Fruit fly (Drosophila melanogaster) whole organism, embryonic: ENCODE measurements around the gene Cip4.
A peak's percentile ranks its signal among the peaks of the same experiment; 100 is the strongest.

Experiments
- Adf1 ChIP-seq: fragments of 200-800 bp; sonication (Bioruptor generic); IDR thresholded peaks from 2 replicates; pipeline ENCODE4 v1.3.6; 2022; ENCODE audit warnings: missing biosample characterization, missing genetic modification characterization
- CG10267 ChIP-seq: fragments of 200-800 bp; sonication (Bioruptor generic); optimal IDR thresholded peaks from 2 replicates; lab custom pipeline; 2018; ENCODE audit warnings: missing biosample characterization, mild to moderate bottlenecking, missing genetic modification characterization, moderate library complexity
- CG10431 ChIP-seq: fragments of 200-800 bp; sonication (Bioruptor generic); optimal IDR thresholded peaks from 3 replicates; lab custom pipeline; 2018; ENCODE audit warnings: missing biosample characterization, mild to moderate bottlenecking, missing genetic modification characterization
- CG11398 ChIP-seq: fragments of 200-800 bp; sonication (Bioruptor generic); optimal IDR thresholded peaks from 2 replicates; lab custom pipeline; 2016; ENCODE audit warnings: missing biosample characterization, missing genetic modification characterization
- CG11504 ChIP-seq: fragments of 200-800 bp; sonication (Bioruptor generic); optimal IDR thresholded peaks from 3 replicates; lab custom pipeline; 2019; ENCODE audit warnings: missing biosample characterization, mild to moderate bottlenecking, missing genetic modification characterization, moderate library complexity
- CG13624 ChIP-seq: fragments of 200-800 bp; sonication (Bioruptor generic); optimal IDR thresholded peaks from 2 replicates; lab custom pipeline; 2016; ENCODE audit warnings: missing biosample characterization, missing genetic modification characterization
- CG13894 ChIP-seq: fragments of 200-800 bp; sonication (Bioruptor generic); optimal IDR thresholded peaks from 3 replicates; lab custom pipeline; 2018; ENCODE audit warnings: missing biosample characterization, mild to moderate bottlenecking, missing genetic modification characterization, moderate library complexity
- CG14710 ChIP-seq: fragments of 200-800 bp; sonication (Bioruptor generic); optimal IDR thresholded peaks from 3 replicates; lab custom pipeline; 2019; ENCODE audit warnings: missing biosample characterization, mild to moderate bottlenecking, missing genetic modification characterization, moderate library complexity
- CG15269 ChIP-seq: fragments of 200-800 bp; sonication (Bioruptor generic); optimal IDR thresholded peaks from 2 replicates; lab custom pipeline; 2018; ENCODE audit warnings: missing biosample characterization, mild to moderate bottlenecking, missing genetic modification characterization, moderate library complexity
- CG17359 ChIP-seq: fragments of 200-800 bp; sonication (Bioruptor generic); optimal IDR thresholded peaks from 3 replicates; lab custom pipeline; 2018; ENCODE audit warnings: missing biosample characterization, mild to moderate bottlenecking, missing genetic modification characterization, moderate library complexity
- CG17912 ChIP-seq: fragments of 200-800 bp; sonication (Bioruptor generic); optimal IDR thresholded peaks from 2 replicates; lab custom pipeline; 2018; ENCODE audit warnings: missing biosample characterization, mild to moderate bottlenecking, missing genetic modification characterization
- CG18262 ChIP-seq: fragments of 200-800 bp; optimal IDR thresholded peaks from 3 replicates; lab custom pipeline; 2019; ENCODE audit warnings: missing biosample characterization, mild to moderate bottlenecking, missing genetic modification characterization, moderate library complexity
- CG18476 ChIP-seq: fragments of 200-800 bp; sonication (Bioruptor generic); optimal IDR thresholded peaks from 2 replicates; lab custom pipeline; 2016; ENCODE audit warnings: missing biosample characterization, mild to moderate bottlenecking, missing genetic modification characterization
- CG2678 ChIP-seq: fragments of 200-800 bp; sonication (Bioruptor generic); optimal IDR thresholded peaks from 3 replicates; lab custom pipeline; 2019; ENCODE audit warnings: missing biosample characterization, mild to moderate bottlenecking, missing genetic modification characterization, moderate library complexity
- CG2712 ChIP-seq: fragments of 200-800 bp; optimal IDR thresholded peaks from 3 replicates; lab custom pipeline; 2019; ENCODE audit warnings: missing biosample characterization, mild to moderate bottlenecking, missing genetic modification characterization, moderate library complexity
- CG3838 ChIP-seq: fragments of 200-800 bp; sonication (Bioruptor generic); optimal IDR thresholded peaks from 3 replicates; lab custom pipeline; 2016; ENCODE audit warnings: missing biosample characterization, missing genetic modification characterization
- CG6254 ChIP-seq: fragments of 200-800 bp; sonication (Bioruptor generic); optimal IDR thresholded peaks from 3 replicates; lab custom pipeline; 2017; ENCODE audit warnings: mild to moderate bottlenecking, missing biosample characterization, missing genetic modification reagents, missing genetic modification characterization
- CG6791 ChIP-seq: fragments of 200-800 bp; sonication (Bioruptor generic); IDR thresholded peaks from 3 replicates; pipeline ENCODE4 v1.3.6; 2022; ENCODE audit warnings: missing biosample characterization, missing genetic modification characterization; ENCODE audit not compliant: partially characterized antibody
- CG7745 ChIP-seq: fragments of 200-800 bp; sonication (Bioruptor generic); optimal IDR thresholded peaks from 2 replicates; lab custom pipeline; 2018; ENCODE audit warnings: missing biosample characterization, mild to moderate bottlenecking, missing genetic modification characterization, moderate library complexity
- CG9817 ChIP-seq: fragments of 200-800 bp; sonication (Bioruptor generic); optimal IDR thresholded peaks from 2 replicates; lab custom pipeline; 2018; ENCODE audit warnings: missing biosample characterization, mild to moderate bottlenecking, missing genetic modification characterization, moderate library complexity
- D ChIP-seq, 2 experiments: fragments of 200-800 bp in 1 of 2; fragments of >200 bp in 1 of 2; sonication (Bioruptor generic) in 1 of 2; optimal IDR thresholded peaks; 2 replicates in 1 of 2; 3 replicates in 1 of 2; lab custom pipeline; 2017; ENCODE audit warnings: mild to moderate bottlenecking in 1 of 2, missing biosample characterization in 1 of 2, missing genetic modification characterization in 1 of 2, missing genetic modification reagents in 1 of 2
- Dbx ChIP-seq: fragments of 200-800 bp; sonication (Bioruptor generic); IDR thresholded peaks from 3 replicates; pipeline ENCODE4 v1.3.6; 2022; ENCODE audit warnings: missing biosample characterization, missing genetic modification characterization
- Deaf1 ChIP-seq: fragments of 200-800 bp; optimal IDR thresholded peaks from 3 replicates; lab custom pipeline; 2019; ENCODE audit warnings: missing biosample characterization, mild to moderate bottlenecking, missing genetic modification characterization, moderate library complexity
- E2f1 ChIP-seq: fragments of 200-800 bp; sonication (Bioruptor generic); IDR thresholded peaks from 2 replicates; pipeline ENCODE4 v1.3.6; 2022; ENCODE audit warnings: missing biosample characterization, missing genetic modification characterization
- Fer1 ChIP-seq: fragments of 200-800 bp; sonication (Bioruptor generic); optimal IDR thresholded peaks from 2 replicates; lab custom pipeline; 2017; ENCODE audit warnings: missing biosample characterization, mild to moderate bottlenecking, missing genetic modification characterization
- Gug ChIP-seq: fragments of 200-800 bp; sonication (Bioruptor generic); IDR thresholded peaks from 4 replicates; pipeline ENCODE4 v1.3.6; 2022; ENCODE audit warnings: missing biosample characterization, missing genetic modification characterization
- HHEX ChIP-seq: fragments of 200-800 bp; sonication (Bioruptor generic); optimal IDR thresholded peaks from 3 replicates; lab custom pipeline; 2017; ENCODE audit warnings: missing biosample characterization, mild to moderate bottlenecking, missing genetic modification characterization, missing genetic modification reagents
- Hr39 ChIP-seq: fragments of >200 bp; optimal IDR thresholded peaks from 2 replicates; lab custom pipeline; 2017
- Lhr ChIP-seq: fragments of 200-800 bp; sonication (Bioruptor generic); optimal IDR thresholded peaks from 3 replicates; lab custom pipeline; 2017; ENCODE audit warnings: mild to moderate bottlenecking, missing biosample characterization, missing genetic modification reagents, missing genetic modification characterization
- Mrtf ChIP-seq: fragments of 200-800 bp; sonication (Bioruptor generic); IDR thresholded peaks from 3 replicates; pipeline ENCODE4 v1.3.6; 2022; ENCODE audit warnings: missing biosample characterization, missing genetic modification characterization
- Myb ChIP-seq: fragments of 200-800 bp; sonication (Bioruptor generic); optimal IDR thresholded peaks from 2 replicates; lab custom pipeline; 2016; ENCODE audit warnings: missing biosample characterization, missing genetic modification characterization
- Nf-YA ChIP-seq: fragments of 200-800 bp; sonication (Bioruptor generic); IDR thresholded peaks from 2 replicates; pipeline ENCODE4 v1.3.6; 2022; ENCODE audit warnings: missing biosample characterization, missing genetic modification characterization
- Spps ChIP-seq: fragments of 200-800 bp; sonication (Bioruptor generic); optimal IDR thresholded peaks from 2 replicates; lab custom pipeline; 2018; ENCODE audit warnings: missing biosample characterization, mild to moderate bottlenecking, missing genetic modification characterization
- Sry-δ ChIP-seq: fragments of 200-800 bp; sonication (Bioruptor generic); optimal IDR thresholded peaks from 2 replicates; lab custom pipeline; 2016; ENCODE audit warnings: missing biosample characterization, missing genetic modification characterization
- Xrp1 ChIP-seq: fragments of 200-800 bp; sonication (Bioruptor generic); IDR thresholded peaks from 2 replicates; pipeline ENCODE4 v1.3.6; 2022; ENCODE audit warnings: missing biosample characterization, missing genetic modification characterization
- al ChIP-seq: fragments of 200-800 bp; sonication (Bioruptor generic); IDR thresholded peaks from 2 replicates; pipeline ENCODE4 v1.3.6; 2022; ENCODE audit warnings: missing biosample characterization, missing genetic modification characterization
- ato ChIP-seq: fragments of 200-800 bp; sonication (Bioruptor generic); IDR thresholded peaks from 2 replicates; pipeline ENCODE4 v1.3.6; 2022; ENCODE audit warnings: missing biosample characterization, missing genetic modification characterization; ENCODE audit not compliant: partially characterized antibody
- croc ChIP-seq: fragments of 200-800 bp; sonication (Bioruptor generic); conservative IDR thresholded peaks from 3 replicates; pipeline ENCODE4 v1.3.6; 2022; ENCODE audit warnings: missing biosample characterization, missing genetic modification characterization
- fru ChIP-seq: fragments of >200 bp; optimal IDR thresholded peaks from 2 replicates; lab custom pipeline; 2017
- ftz-f1 ChIP-seq: fragments of 200-800 bp; sonication (Bioruptor generic); optimal IDR thresholded peaks from 2 replicates; lab custom pipeline; 2016; ENCODE audit warnings: missing biosample characterization, missing genetic modification characterization
- jumu ChIP-seq: fragments of 200-800 bp; sonication (Bioruptor generic); optimal IDR thresholded peaks from 3 replicates; lab custom pipeline; 2016; ENCODE audit warnings: missing biosample characterization, missing genetic modification characterization
- lola ChIP-seq, 3 experiments: fragments of >200 bp in 2 of 3; fragments of 200-800 bp in 1 of 3; sonication (Bioruptor generic) in 1 of 3; optimal IDR thresholded peaks; 2 replicates each; lab custom pipeline; 2017 to 2019; ENCODE audit warnings: missing biosample characterization in 3 of 3, missing genetic modification characterization in 3 of 3, mild to moderate bottlenecking in 1 of 3, moderate library complexity in 1 of 3
- nau ChIP-seq: fragments of 200-800 bp; sonication (Bioruptor generic); optimal IDR thresholded peaks from 3 replicates; lab custom pipeline; 2017; ENCODE audit warnings: missing biosample characterization, mild to moderate bottlenecking, missing genetic modification characterization, missing genetic modification reagents
- onecut ChIP-seq: fragments of 200-800 bp; sonication (Bioruptor generic); IDR thresholded peaks from 2 replicates; pipeline ENCODE4 v1.3.6; 2022; ENCODE audit warnings: missing biosample characterization, missing genetic modification characterization
- org-1 ChIP-seq: fragments of 200-800 bp; sonication (Bioruptor generic); optimal IDR thresholded peaks from 2 replicates; lab custom pipeline; 2017; ENCODE audit warnings: missing biosample characterization, missing genetic modification characterization
- p53 ChIP-seq: fragments of 200-800 bp; sonication (Bioruptor generic); optimal IDR thresholded peaks from 2 replicates; lab custom pipeline; 2016; ENCODE audit warnings: missing biosample characterization, missing genetic modification characterization
- pb ChIP-seq: fragments of 200-800 bp; sonication (Bioruptor generic); optimal IDR thresholded peaks from 3 replicates; lab custom pipeline; 2016; ENCODE audit warnings: missing biosample characterization, missing genetic modification characterization
- phol ChIP-seq: fragments of 200-800 bp; sonication (Bioruptor generic); optimal IDR thresholded peaks from 3 replicates; lab custom pipeline; 2018; ENCODE audit warnings: missing biosample characterization, mild to moderate bottlenecking, missing genetic modification characterization, moderate library complexity
- pum ChIP-seq: fragments of 200-800 bp; sonication (Bioruptor generic); optimal IDR thresholded peaks from 2 replicates; lab custom pipeline; 2016; ENCODE audit warnings: missing biosample characterization, missing genetic modification characterization
- run ChIP-seq: fragments of 200-800 bp; sonication (Bioruptor generic); optimal IDR thresholded peaks from 3 replicates; lab custom pipeline; 2018; ENCODE audit warnings: missing biosample characterization, mild to moderate bottlenecking, missing genetic modification characterization
- sqz ChIP-seq: fragments of 200-800 bp; sonication (Bioruptor generic); optimal IDR thresholded peaks from 3 replicates; lab custom pipeline; 2018; ENCODE audit warnings: missing biosample characterization, mild to moderate bottlenecking, missing genetic modification characterization

The Cip4 gene

DNA sequence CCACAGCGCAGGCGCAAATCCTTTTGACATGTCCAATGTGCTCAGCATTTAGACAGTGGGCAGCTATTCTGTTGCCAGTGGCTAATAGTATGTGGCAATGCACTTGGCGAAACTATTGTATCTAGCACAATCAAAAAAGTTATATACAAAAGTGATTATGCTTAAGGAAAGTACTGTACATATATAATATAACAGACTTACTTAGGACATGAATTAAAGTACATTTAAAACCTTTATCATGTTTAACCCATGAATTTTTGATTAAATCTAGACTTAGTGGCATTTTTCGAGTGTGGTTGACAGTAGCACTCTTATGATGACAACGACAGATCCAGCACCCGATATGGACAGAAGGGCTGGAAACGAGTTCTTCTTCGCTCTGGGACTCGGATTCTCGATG lies 19.2 kb upstream of the Cip4 start (continued):
- TF ChIP-seq CG2678 (tag; lab: Kevin White, UChicago): no peak
- no peak for TF ChIP-seq CG7745 (tag; lab: Kevin White, UChicago)
- peak; percentile 19 for TF ChIP-seq CG14710 (tag; lab: Kevin White, UChicago)
- no peak for TF ChIP-seq CG9817 (tag; lab: Kevin White, UChicago)
- TF ChIP-seq nau (GFP tag; lab: Kevin White, UChicago): no peak
- TF ChIP-seq sqz (GFP tag; lab: Kevin White, UChicago): no peak
- TF ChIP-seq al: no peak
- no peak for TF ChIP-seq Sry-δ (GFP tag; lab: Kevin White, UChicago)
- TF ChIP-seq ato: no peak
- TF ChIP-seq jumu (GFP tag; lab: Kevin White, UChicago): no peak
- no peak for TF ChIP-seq fru (lab: Kevin White, UChicago)
- no peak for TF ChIP-seq CG13624
- TF ChIP-seq CG6791 (GFP tag; lab: Robert Waterston, UW): no peak
- TF ChIP-seq Gug (GFP tag; lab: Robert Waterston, UW): no peak
- TF ChIP-seq p53: no peak
- no peak for TF ChIP-seq E2f1 (GFP tag; lab: Robert Waterston, UW)
- peak; percentile 36 for TF ChIP-seq phol (tag; lab: Kevin White, UChicago)
- no peak for TF ChIP-seq Deaf1 (tag; lab: Kevin White, UChicago)
- no peak for TF ChIP-seq CG15269 (tag; lab: Kevin White, UChicago)
- TF ChIP-seq Fer1: no peak
- TF ChIP-seq CG11504 (tag; lab: Kevin White, UChicago): peak; percentile 2
- TF ChIP-seq Mrtf (GFP tag; lab: Robert Waterston, UW): no peak
- TF ChIP-seq Spps (tag; lab: Kevin White, UChicago): no peak
- TF ChIP-seq ftz-f1: no peak
- no peak for TF ChIP-seq Hr39 (lab: Kevin White, UChicago)
- no peak for TF ChIP-seq CG17912
- no peak for TF ChIP-seq Myb
- no peak for TF ChIP-seq CG13894 (tag; lab: Kevin White, UChicago)
- TF ChIP-seq CG3838 (GFP tag; lab: Kevin White, UChicago): no peak
- TF ChIP-seq D (optimal IDR thresholded peaks at IDR 0.05; lab: Kevin White, UChicago): no peak
- no peak for TF ChIP-seq D (GFP tag; optimal IDR thresholded peaks at IDR 0.05; lab: Kevin White, UChicago)
- TF ChIP-seq run (tag; lab: Kevin White, UChicago): no peak
- peak; percentile 29 for TF ChIP-seq CG2712
- no peak for TF ChIP-seq Lhr
- no peak for TF ChIP-seq Dbx (GFP tag; lab: Robert Waterston, UW)
- no peak for TF ChIP-seq org-1
- peak; percentile 4 for TF ChIP-seq CG18476 (GFP tag; lab: Kevin White, UChicago)
- TF ChIP-seq pb (GFP tag; lab: Kevin White, UChicago): no peak
- TF ChIP-seq lola (GFP tag; optimal IDR thresholded peaks at IDR 0.05; lab: Kevin White, UChicago): peak in 1 of 3 experiments; percentile 8
- no peak for TF ChIP-seq onecut (GFP tag; lab: Robert Waterston, UW)
- 0 out of 3 replicates have a peak, but pooled peaks have one; percentile 17 for TF ChIP-seq croc (GFP tag; lab: Robert Waterston, UW)
- no peak for TF ChIP-seq CG10431 (GFP tag; lab: Kevin White, UChicago)
- peak; percentile 38; the same call in 1 of the 2 replicates for TF ChIP-seq Xrp1 (GFP tag; lab: Robert Waterston, UW)
- TF ChIP-seq CG10267: peak; percentile 5
- no peak for TF ChIP-seq pum (GFP tag; lab: Kevin White, UChicago)
- no peak for TF ChIP-seq CG6254 (GFP tag; lab: Kevin White, UChicago)
- TF ChIP-seq CG17359 (tag; lab: Kevin White, UChicago): no peak
- no peak for TF ChIP-seq CG11398 (GFP tag; lab: Kevin White, UChicago)
- TF ChIP-seq HHEX (GFP tag; lab: Kevin White, UChicago): no peak
- TF ChIP-seq Adf1 (GFP tag; lab: Robert Waterston, UW): no peak
- no peak for TF ChIP-seq Nf-YA (GFP tag; lab: Robert Waterston, UW)
- peak; percentile 39 for TF ChIP-seq CG18262 (tag; lab: Kevin White, UChicago)
